Fruit fly (Drosophila melanogaster): ENCODE data around the gene Cp19.

Cp19 gene

DNA sequence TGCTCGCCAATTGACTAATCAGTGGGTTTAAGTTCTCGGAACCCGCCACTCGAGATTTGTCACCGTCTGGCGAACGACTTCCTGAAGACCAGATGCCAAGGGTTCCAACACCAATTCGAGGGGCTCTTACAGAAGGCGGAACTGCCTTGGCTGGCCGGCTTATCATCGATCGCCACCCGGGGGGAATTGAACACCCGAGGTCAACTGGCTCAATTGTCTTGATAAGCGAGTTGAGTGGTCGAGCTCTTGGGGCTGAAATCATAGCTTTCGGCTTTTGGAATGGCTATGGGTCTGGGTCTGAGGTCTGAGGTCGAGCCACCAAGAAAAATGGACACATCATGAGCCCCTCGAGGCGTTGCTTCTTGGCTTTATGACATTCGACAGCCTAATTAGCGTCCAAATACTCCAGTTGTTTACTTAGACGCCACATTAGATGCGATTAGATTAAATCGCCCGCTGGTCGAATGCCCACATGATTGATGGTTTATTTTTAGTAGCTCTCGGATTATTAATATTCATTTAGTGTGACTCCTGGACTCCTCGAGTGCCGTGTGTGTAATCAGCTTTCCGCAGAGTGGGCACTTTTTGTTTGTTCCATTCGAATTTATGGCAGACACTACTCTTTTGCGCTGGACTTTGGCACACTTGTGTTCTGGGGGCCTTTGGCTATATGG lies 31.0 kb upstream of the Cp19 start (continued):
- TF ChIP-seq NC2β (GFP tag; optimal IDR thresholded peaks at IDR 0.05), result no peak
- TF ChIP-seq cad (GFP tag; optimal IDR thresholded peaks at IDR 0.05), result no peak
- no peak for TF ChIP-seq ase (GFP tag; IDR thresholded peaks at IDR 0.05)
- TF ChIP-seq CG14710 (tag; optimal IDR thresholded peaks at IDR 0.05), result no peak
- no peak for TF ChIP-seq Rx (GFP tag; IDR thresholded peaks at IDR 0.05)
- no peak for TF ChIP-seq trem (tag; optimal IDR thresholded peaks at IDR 0.05)
- TF ChIP-seq CG4854 (GFP tag; optimal IDR thresholded peaks at IDR 0.05), result no peak
- TF ChIP-seq D (optimal IDR thresholded peaks at IDR 0.05), result no peak
- TF ChIP-seq D (GFP tag; optimal IDR thresholded peaks at IDR 0.05), result no peak
- no peak for TF ChIP-seq Optix (GFP tag; IDR thresholded peaks at IDR 0.05)
- TF ChIP-seq Gug (GFP tag; IDR thresholded peaks at IDR 0.05), result no peak
- no peak for TF ChIP-seq CG10431 (GFP tag; optimal IDR thresholded peaks at IDR 0.05)
- TF ChIP-seq Oli (tag; optimal IDR thresholded peaks at IDR 0.05), result no peak
- TF ChIP-seq CG14860 (GFP tag; IDR thresholded peaks at IDR 0.05; ENCODE audit: partially characterized antibody), result no peak
- TF ChIP-seq fu2 (GFP tag; optimal IDR thresholded peaks at IDR 0.05), result no peak
- no peak for TF ChIP-seq dm (GFP tag; optimal IDR thresholded peaks at IDR 0.05)
- no peak for TF ChIP-seq CG4328 (GFP tag; optimal IDR thresholded peaks at IDR 0.05)
- no peak for TF ChIP-seq CG11696 (GFP tag; IDR thresholded peaks at IDR 0.05)
- TF ChIP-seq sug (tag; optimal IDR thresholded peaks at IDR 0.05), result peak; percentile 99
- no peak for TF ChIP-seq NC2α (GFP tag; optimal IDR thresholded peaks at IDR 0.05)
- no peak for TF ChIP-seq HLH4C (GFP tag; IDR thresholded peaks at IDR 0.05; ENCODE audit: partially characterized antibody)
- no peak for TF ChIP-seq cas (GFP tag; IDR thresholded peaks at IDR 0.05)
- TF ChIP-seq chinmo (GFP tag; IDR thresholded peaks at IDR 0.05; ENCODE audit: partially characterized antibody), result peak; percentile 74; the same call in 1 of the 4 replicates
- no peak for TF ChIP-seq CG13775 (GFP tag; optimal IDR thresholded peaks at IDR 0.05)
- peak; percentile 66 for TF ChIP-seq Med (GFP tag)
- no peak for TF ChIP-seq sr (GFP tag; IDR thresholded peaks at IDR 0.05)
- no peak for TF ChIP-seq Xrp1 (GFP tag; IDR thresholded peaks at IDR 0.05)
- TF ChIP-seq Meics (GFP tag; optimal IDR thresholded peaks at IDR 0.05), result no peak
- no peak for TF ChIP-seq CG2199 (GFP tag; IDR thresholded peaks at IDR 0.05)
- TF ChIP-seq CG12391 (tag; optimal IDR thresholded peaks at IDR 0.05), result no peak
- no peak for TF ChIP-seq CG10654 (GFP tag; optimal IDR thresholded peaks at IDR 0.05)
- TF ChIP-seq Hr3 (GFP tag; optimal IDR thresholded peaks at IDR 0.05), result no peak
- no peak for TF ChIP-seq CG16815 (GFP tag; optimal IDR thresholded peaks at IDR 0.05)
- TF ChIP-seq Atf3 (GFP tag; optimal IDR thresholded peaks at IDR 0.05), result no peak
- TF ChIP-seq run (tag; optimal IDR thresholded peaks at IDR 0.05), result no peak
- no peak for TF ChIP-seq gsb-n (tag; optimal IDR thresholded peaks at IDR 0.05)
- TF ChIP-seq pzg (GFP tag; optimal IDR thresholded peaks at IDR 0.05), result no peak
- TF ChIP-seq CG7963 (GFP tag; IDR thresholded peaks at IDR 0.05; ENCODE audit: partially characterized antibody), result no peak
- no peak for TF ChIP-seq jing (GFP tag; optimal IDR thresholded peaks at IDR 0.05)
- TF ChIP-seq Nf-YB (GFP tag; optimal IDR thresholded peaks at IDR 0.05), result no peak
- no peak for TF ChIP-seq tap (tag; optimal IDR thresholded peaks at IDR 0.05)
- peak; percentile 97 for TF ChIP-seq Vsx1 (GFP tag; optimal IDR thresholded peaks at IDR 0.05)
- TF ChIP-seq CG11085 (GFP tag; IDR thresholded peaks at IDR 0.05), result no peak
- TF ChIP-seq slp2 (GFP tag; optimal IDR thresholded peaks at IDR 0.05), result no peak
- TF ChIP-seq mirr (GFP tag; optimal IDR thresholded peaks at IDR 0.05), result peak; percentile 89
- TF ChIP-seq exex (tag; optimal IDR thresholded peaks at IDR 0.05), result peak; percentile 99
- no peak for TF ChIP-seq Asciz (GFP tag; optimal IDR thresholded peaks at IDR 0.05)
- no peak for TF ChIP-seq Hr51 (GFP tag; optimal IDR thresholded peaks at IDR 0.05)
- TF ChIP-seq inv (GFP tag; IDR thresholded peaks at IDR 0.05; ENCODE audit: partially characterized antibody), result no peak
- no peak for TF ChIP-seq zfh1 (GFP tag; IDR thresholded peaks at IDR 0.05)
- TF ChIP-seq CG8478 (optimal IDR thresholded peaks at IDR 0.05), result no peak
